Fruit fly (Drosophila melanogaster): ENCODE results near the gene CG2116.

CG2116 gene

DNA sequence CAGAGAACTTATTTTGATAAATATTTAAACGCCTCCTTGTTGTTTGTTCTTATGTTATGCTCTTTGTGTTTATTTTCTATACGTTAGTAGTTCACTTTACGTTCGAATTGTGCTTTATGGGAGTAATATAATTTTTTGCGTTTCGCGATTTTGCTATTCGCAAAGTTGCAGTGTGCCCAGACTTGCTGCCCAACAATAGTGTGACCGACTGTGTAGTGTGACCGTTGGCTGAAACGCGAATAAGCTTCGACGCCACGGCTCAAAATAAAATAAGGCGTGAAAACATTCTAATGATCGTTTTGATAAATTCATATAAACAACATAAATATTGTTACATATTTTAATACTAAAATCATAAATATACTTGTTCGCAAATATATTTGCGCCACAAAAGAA lies 12.5 kb downstream of the CG2116 start, which contains the start of gene Smox (continued):
- TF ChIP-seq D (optimal IDR thresholded peaks at IDR 0.05), result no peak
- no peak for TF ChIP-seq D (GFP tag; optimal IDR thresholded peaks at IDR 0.05)
- no peak for TF ChIP-seq Med (GFP tag)
- TF ChIP-seq CG6765 (GFP tag; optimal IDR thresholded peaks at IDR 0.05), result no peak
- no peak for TF ChIP-seq maf-S (GFP tag; optimal IDR thresholded peaks at IDR 0.05)
- TF ChIP-seq CG10654 (GFP tag; optimal IDR thresholded peaks at IDR 0.05), result no peak
- TF ChIP-seq CG2712 (tag; optimal IDR thresholded peaks at IDR 0.05), result peak; percentile 1
- no peak for TF ChIP-seq Dip2 (GFP tag; IDR thresholded peaks at IDR 0.05)
- TF ChIP-seq zen2 (GFP tag; IDR thresholded peaks at IDR 0.05; ENCODE audit: partially characterized antibody), result no peak
- peak; percentile 28 for TF ChIP-seq CG15601 (tag; optimal IDR thresholded peaks at IDR 0.05)
- no peak for TF ChIP-seq bab2 (GFP tag; optimal IDR thresholded peaks at IDR 0.05)
- TF ChIP-seq fu2 (GFP tag; optimal IDR thresholded peaks at IDR 0.05), result no peak
- peak; percentile 48 for TF ChIP-seq CG3995 (GFP tag; optimal IDR thresholded peaks at IDR 0.05)
- no peak for TF ChIP-seq Dll (GFP tag; IDR thresholded peaks at IDR 0.05; ENCODE audit: partially characterized antibody)
- TF ChIP-seq Dek (tag; optimal IDR thresholded peaks at IDR 0.05), result no peak
- no peak for TF ChIP-seq salm (tag; optimal IDR thresholded peaks at IDR 0.05)
- TF ChIP-seq kah (GFP tag; optimal IDR thresholded peaks at IDR 0.05), result no peak
- no peak for TF ChIP-seq pros (GFP tag; optimal IDR thresholded peaks at IDR 0.05)
- no peak for TF ChIP-seq lmd (GFP tag; IDR thresholded peaks at IDR 0.05)
- no peak for TF ChIP-seq amos (GFP tag; IDR thresholded peaks at IDR 0.05; ENCODE audit: partially characterized antibody)
- TF ChIP-seq pzg (GFP tag; optimal IDR thresholded peaks at IDR 0.05), result peak; percentile 73
- no peak for TF ChIP-seq ken (GFP tag; IDR thresholded peaks at IDR 0.05)
- TF ChIP-seq CG43689 (GFP tag; IDR thresholded peaks at IDR 0.05), result no peak
- no peak for TF ChIP-seq lab (GFP tag; optimal IDR thresholded peaks at IDR 0.05)
- TF ChIP-seq CHES-1-like (GFP tag; optimal IDR thresholded peaks at IDR 0.05), result no peak
- TF ChIP-seq Doc3 (GFP tag; IDR thresholded peaks at IDR 0.05; ENCODE audit: partially characterized antibody), result no peak
- TF ChIP-seq jing (GFP tag; optimal IDR thresholded peaks at IDR 0.05), result no peak
- no peak for TF ChIP-seq CG10274 (GFP tag; optimal IDR thresholded peaks at IDR 0.05)
- peak; percentile 28 for TF ChIP-seq Elba2 (GFP tag; optimal IDR thresholded peaks at IDR 0.05)
- no peak for TF ChIP-seq CG15696 (tag; optimal IDR thresholded peaks at IDR 0.05)
- TF ChIP-seq CG10462 (GFP tag; optimal IDR thresholded peaks at IDR 0.05), result no peak
- TF ChIP-seq ATbp (GFP tag; optimal IDR thresholded peaks at IDR 0.05), result no peak
- TF ChIP-seq sima (GFP tag; optimal IDR thresholded peaks at IDR 0.05), result no peak
- no peak for TF ChIP-seq chinmo (GFP tag; IDR thresholded peaks at IDR 0.05; ENCODE audit: partially characterized antibody)
- peak; percentile 22 for TF ChIP-seq CG15514 (GFP tag; optimal IDR thresholded peaks at IDR 0.05)
- peak; percentile 87 for TF ChIP-seq gfzf (GFP tag; optimal IDR thresholded peaks at IDR 0.05)
- no peak for TF ChIP-seq CG7372 (GFP tag; IDR thresholded peaks at IDR 0.05)
- TF ChIP-seq aop (GFP tag; IDR thresholded peaks at IDR 0.05), result no peak
- TF ChIP-seq CG3163 (GFP tag; optimal IDR thresholded peaks at IDR 0.05), result no peak
- no peak for TF ChIP-seq Vsx1 (GFP tag; optimal IDR thresholded peaks at IDR 0.05)
- no peak for TF ChIP-seq tll (GFP tag; optimal IDR thresholded peaks at IDR 0.05)
- no peak for TF ChIP-seq CG12104 (GFP tag; optimal IDR thresholded peaks at IDR 0.05)
- no peak for TF ChIP-seq HLH4C (GFP tag; IDR thresholded peaks at IDR 0.05; ENCODE audit: partially characterized antibody)
- no peak for TF ChIP-seq CG18599 (GFP tag; optimal IDR thresholded peaks at IDR 0.05)
- no peak for TF ChIP-seq slou (GFP tag; optimal IDR thresholded peaks at IDR 0.05)
- TF ChIP-seq trh (GFP tag; optimal IDR thresholded peaks at IDR 0.05), result no peak
- no peak for TF ChIP-seq CG3838 (GFP tag; optimal IDR thresholded peaks at IDR 0.05)
- no peak for TF ChIP-seq CG11456 (GFP tag; IDR thresholded peaks at IDR 0.05)
- TF ChIP-seq CG9797 (GFP tag; optimal IDR thresholded peaks at IDR 0.05), result peak; percentile 97
- no peak for TF ChIP-seq C15 (GFP tag; IDR thresholded peaks at IDR 0.05)
- no peak for TF ChIP-seq sim (GFP tag; IDR thresholded peaks at IDR 0.05)
